ENCODE assay signal across 1 fruit fly cellular context in the genomic region with DNA sequence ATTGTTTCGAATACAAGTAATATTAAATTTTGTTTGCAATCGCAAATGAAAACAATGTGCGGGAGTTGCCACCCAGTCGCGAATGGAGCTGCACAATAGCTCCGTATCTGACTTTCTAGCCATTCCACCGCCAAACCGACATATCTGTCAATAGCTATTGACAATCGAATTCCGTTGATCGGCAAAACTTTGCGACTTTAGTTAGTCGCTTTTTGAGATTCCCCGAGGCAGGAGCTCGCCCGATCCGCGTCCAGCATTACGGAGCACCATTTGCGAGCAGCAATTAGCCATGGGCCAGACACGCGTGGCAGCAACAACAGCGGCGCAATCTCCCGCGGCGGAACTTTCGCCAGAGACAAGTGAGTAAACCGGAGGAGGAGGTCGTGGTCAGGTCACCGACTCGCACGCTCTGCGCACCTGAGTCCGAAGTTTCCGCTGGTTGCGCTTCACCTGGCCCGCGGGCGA.
A peak's percentile ranks its signal among the peaks of the same experiment; 100 is the strongest.
TF ChIP-seq lines count a peak whose summit lies in the region.

Gene CG4291, minus strand, starts transcription at position 84 of the 465 bp plus-strand sequence.
Gene kraken, plus strand, starts transcription at position 122 of the 465 bp plus-strand sequence.

TF ChIP-seq in whole organism, embryonic, 481 proteins besides CTCF, POLR2A, EP300 and RAD21 (continued from another document and continues in another):
- peak; percentile 85 for TF ChIP-seq slbo (GFP tag; IDR thresholded peaks at IDR 0.05; lab: Robert Waterston, UW)
- no peak for TF ChIP-seq Poxn (GFP tag; IDR thresholded peaks at IDR 0.05; lab: Robert Waterston, UW)
- peak; percentile 52 for TF ChIP-seq CG4424 (GFP tag; optimal IDR thresholded peaks at IDR 0.05; lab: Kevin White, UChicago)
- no peak for TF ChIP-seq Oli (tag; optimal IDR thresholded peaks at IDR 0.05; lab: Kevin White, UChicago)
- peak; percentile 26 for TF ChIP-seq schlank (tag; optimal IDR thresholded peaks at IDR 0.05; lab: Kevin White, UChicago)
- peak; percentile 44 for TF ChIP-seq CG17328 (GFP tag; IDR thresholded peaks at IDR 0.05; lab: Robert Waterston, UW)
- peak; percentile 2 for TF ChIP-seq Ssrp (tag; optimal IDR thresholded peaks at IDR 0.05; lab: Kevin White, UChicago)
- no peak for TF ChIP-seq CG16815 (GFP tag; optimal IDR thresholded peaks at IDR 0.05; lab: Kevin White, UChicago)
- TF ChIP-seq disco-r (GFP tag; optimal IDR thresholded peaks at IDR 0.05; lab: Kevin White, UChicago): no peak
- TF ChIP-seq CkIIα-i1 (GFP tag; IDR thresholded peaks at IDR 0.05; lab: Robert Waterston, UW): no peak
- peak; percentile 37 for TF ChIP-seq CG3281 (GFP tag; optimal IDR thresholded peaks at IDR 0.05; lab: Kevin White, UChicago)
- TF ChIP-seq ttk (GFP tag; IDR thresholded peaks at IDR 0.05; lab: Robert Waterston, UW): peak; percentile 47; the same call in 1 of the 2 replicates
- peak; percentile 50 for TF ChIP-seq CG14710 (tag; optimal IDR thresholded peaks at IDR 0.05; lab: Kevin White, UChicago)
- 0 out of 4 replicates have a peak, but pooled peaks have one; percentile 37 for TF ChIP-seq Dll (GFP tag; IDR thresholded peaks at IDR 0.05; lab: Robert Waterston, UW; ENCODE audit: partially characterized antibody)
- peak; percentile 75 for TF ChIP-seq CG33213 (GFP tag; optimal IDR thresholded peaks at IDR 0.05; lab: Kevin White, UChicago)
- peak; percentile 3 for TF ChIP-seq CG8388 (GFP tag; optimal IDR thresholded peaks at IDR 0.05; lab: Kevin White, UChicago)
- no peak for TF ChIP-seq fd102C (GFP tag; optimal IDR thresholded peaks at IDR 0.05; lab: Kevin White, UChicago)
- no peak for TF ChIP-seq eve (GFP tag; optimal IDR thresholded peaks at IDR 0.05; lab: Kevin White, UChicago)
- peak; percentile 71 for TF ChIP-seq CG13624 (GFP tag; optimal IDR thresholded peaks at IDR 0.05; lab: Kevin White, UChicago)
- peak; percentile 64 for TF ChIP-seq MTF-1 (GFP tag; optimal IDR thresholded peaks at IDR 0.05; lab: Kevin White, UChicago; ENCODE audit: borderline replicate concordance)
- TF ChIP-seq CG15696 (tag; optimal IDR thresholded peaks at IDR 0.05; lab: Kevin White, UChicago): peak; percentile 47
- peak; percentile 40 for TF ChIP-seq CG7839 (tag; optimal IDR thresholded peaks at IDR 0.05; lab: Kevin White, UChicago)
- peak; percentile 31; the same call in 1 of the 2 replicates for TF ChIP-seq ssp (GFP tag; IDR thresholded peaks at IDR 0.05; lab: Robert Waterston, UW)
- peak; percentile 14; the same call in 1 of the 2 replicates for TF ChIP-seq CG4404 (GFP tag; IDR thresholded peaks at IDR 0.05; lab: Robert Waterston, UW)
- TF ChIP-seq zen (tag; optimal IDR thresholded peaks at IDR 0.05; lab: Kevin White, UChicago): peak; percentile 24
- no peak for TF ChIP-seq CG7357 (GFP tag; IDR thresholded peaks at IDR 0.05; lab: Robert Waterston, UW)
- no peak for TF ChIP-seq hkb (optimal IDR thresholded peaks at IDR 0.05; lab: Kevin White, UChicago)
- no peak; the same call in 1 of the 2 replicates for TF ChIP-seq hkb (GFP tag; IDR thresholded peaks at IDR 0.05; lab: Robert Waterston, UW)
- 0 out of 3 replicates have a peak, but pooled peaks have one; percentile 19 for TF ChIP-seq CG11093 (GFP tag; IDR thresholded peaks at IDR 0.05; lab: Robert Waterston, UW)
- peak; percentile 85 for TF ChIP-seq B-H2 (GFP tag; optimal IDR thresholded peaks at IDR 0.05; lab: Kevin White, UChicago)
- no peak for TF ChIP-seq danr (GFP tag; IDR thresholded peaks at IDR 0.05; lab: Robert Waterston, UW)
- peak; percentile 60 for TF ChIP-seq CG9817 (tag; optimal IDR thresholded peaks at IDR 0.05; lab: Kevin White, UChicago)
- TF ChIP-seq CoRest (tag; optimal IDR thresholded peaks at IDR 0.05; lab: Kevin White, UChicago): peak; percentile 23
- TF ChIP-seq Vsx1 (GFP tag; optimal IDR thresholded peaks at IDR 0.05; lab: Kevin White, UChicago): peak; percentile 79
- no peak for TF ChIP-seq tll (GFP tag; optimal IDR thresholded peaks at IDR 0.05; lab: Kevin White, UChicago)
- TF ChIP-seq dm (GFP tag; optimal IDR thresholded peaks at IDR 0.05; lab: Kevin White, UChicago): peak; percentile 38
- peak; percentile 73 for TF ChIP-seq ci (GFP tag; IDR thresholded peaks at IDR 0.05; lab: Robert Waterston, UW)
- TF ChIP-seq tin (GFP tag; optimal IDR thresholded peaks at IDR 0.05; lab: Kevin White, UChicago): peak; percentile 24
- TF ChIP-seq CG16813 (GFP tag; IDR thresholded peaks at IDR 0.05; lab: Robert Waterston, UW; ENCODE audit: partially characterized antibody): peak; percentile 44; the same call in 2 of the 3 replicates
- peak; percentile 43 for TF ChIP-seq BEAF-32 (GFP tag; optimal IDR thresholded peaks at IDR 0.05; lab: Kevin White, UChicago)
- TF ChIP-seq CG2712 (tag; optimal IDR thresholded peaks at IDR 0.05; lab: Kevin White, UChicago): peak; percentile 43
- no peak for TF ChIP-seq ham (GFP tag; IDR thresholded peaks at IDR 0.05; lab: Robert Waterston, UW)
- peak; percentile 31 for TF ChIP-seq ewg (GFP tag; optimal IDR thresholded peaks at IDR 0.05; lab: Kevin White, UChicago)
- peak; percentile 32 for TF ChIP-seq crc (GFP tag; optimal IDR thresholded peaks at IDR 0.05; lab: Kevin White, UChicago)
- TF ChIP-seq PHDP (tag; optimal IDR thresholded peaks at IDR 0.05; lab: Kevin White, UChicago): peak; percentile 48
- peak; percentile 43 for TF ChIP-seq CG8944 (GFP tag; optimal IDR thresholded peaks at IDR 0.05; lab: Kevin White, UChicago)
- peak; percentile 67 for TF ChIP-seq sna (GFP tag; IDR thresholded peaks at IDR 0.05; lab: Robert Waterston, UW; ENCODE audit: partially characterized antibody)
- TF ChIP-seq CG8281 (tag; optimal IDR thresholded peaks at IDR 0.05; lab: Kevin White, UChicago): peak; percentile 99
- TF ChIP-seq H2.0 (GFP tag; IDR thresholded peaks at IDR 0.05; lab: Robert Waterston, UW): peak; percentile 53; the same call in 1 of the 2 replicates
- peak; percentile 63 for TF ChIP-seq Meics (GFP tag; optimal IDR thresholded peaks at IDR 0.05; lab: Kevin White, UChicago)
- TF ChIP-seq hbn (GFP tag; IDR thresholded peaks at IDR 0.05; lab: Robert Waterston, UW; ENCODE audit: partially characterized antibody): peak; percentile 12; the same call in 1 of the 2 replicates
- peak; percentile 68; the same call in 2 of the 3 replicates for TF ChIP-seq Dbx (GFP tag; IDR thresholded peaks at IDR 0.05; lab: Robert Waterston, UW)
- peak; percentile 16; the same call in 1 of the 3 replicates for TF ChIP-seq tgo (GFP tag; IDR thresholded peaks at IDR 0.05; lab: Robert Waterston, UW)
- peak; percentile 63; the same call in 1 of the 2 replicates for TF ChIP-seq ara (GFP tag; IDR thresholded peaks at IDR 0.05; lab: Robert Waterston, UW)
- TF ChIP-seq CG18262 (tag; optimal IDR thresholded peaks at IDR 0.05; lab: Kevin White, UChicago): peak; percentile 32
- peak; percentile 45 for TF ChIP-seq ems (GFP tag; optimal IDR thresholded peaks at IDR 0.05; lab: Kevin White, UChicago)
- peak; percentile 27 for TF ChIP-seq CG30020 (tag; optimal IDR thresholded peaks at IDR 0.05; lab: Kevin White, UChicago)
- no peak for TF ChIP-seq Mes4 (GFP tag; optimal IDR thresholded peaks at IDR 0.05; lab: Kevin White, UChicago)
- TF ChIP-seq CG12155 (GFP tag; optimal IDR thresholded peaks at IDR 0.05; lab: Kevin White, UChicago): peak; percentile 66
- TF ChIP-seq ac (GFP tag; optimal IDR thresholded peaks at IDR 0.05; lab: Kevin White, UChicago): no peak
- TF ChIP-seq CG15479 (GFP tag; optimal IDR thresholded peaks at IDR 0.05; lab: Kevin White, UChicago): peak; percentile 62
- 0 out of 2 replicates have a peak, but pooled peaks have one; percentile 24 for TF ChIP-seq Ada2b (GFP tag; IDR thresholded peaks at IDR 0.05; lab: Robert Waterston, UW)
- TF ChIP-seq Stat92E (GFP tag; optimal IDR thresholded peaks at IDR 0.05; lab: Kevin White, UChicago): peak in 1 of 3 experiments; percentile 56
- no peak for TF ChIP-seq C15 (GFP tag; IDR thresholded peaks at IDR 0.05; lab: Robert Waterston, UW)
- TF ChIP-seq crp (GFP tag; optimal IDR thresholded peaks at IDR 0.05; lab: Kevin White, UChicago): no peak
- TF ChIP-seq Hr51 (GFP tag; optimal IDR thresholded peaks at IDR 0.05; lab: Kevin White, UChicago): peak; percentile 10 to 12
- TF ChIP-seq lilli (GFP tag; optimal IDR thresholded peaks at IDR 0.05; lab: Kevin White, UChicago): peak; percentile 78
- no peak for TF ChIP-seq ato (GFP tag; IDR thresholded peaks at IDR 0.05; lab: Robert Waterston, UW; ENCODE audit: partially characterized antibody)
- peak; percentile 61 for TF ChIP-seq Nf-YC (tag; optimal IDR thresholded peaks at IDR 0.05; lab: Kevin White, UChicago)
- TF ChIP-seq CG3995 (GFP tag; optimal IDR thresholded peaks at IDR 0.05; lab: Kevin White, UChicago): no peak
- peak in 1 of 3 experiments; percentile 4 for TF ChIP-seq lola (GFP tag; optimal IDR thresholded peaks at IDR 0.05; lab: Kevin White, UChicago)
- TF ChIP-seq da (GFP tag; optimal IDR thresholded peaks at IDR 0.05; lab: Kevin White, UChicago): no peak
- TF ChIP-seq CG13123 (GFP tag; optimal IDR thresholded peaks at IDR 0.05; lab: Kevin White, UChicago): no peak
- peak; percentile 78 for TF ChIP-seq CG11247 (GFP tag; IDR thresholded peaks at IDR 0.05; lab: Robert Waterston, UW)
- TF ChIP-seq grn (GFP tag; optimal IDR thresholded peaks at IDR 0.05; lab: Kevin White, UChicago): peak; percentile 22
- TF ChIP-seq CG15514 (GFP tag; optimal IDR thresholded peaks at IDR 0.05; lab: Kevin White, UChicago): peak; percentile 88
- TF ChIP-seq CG6791 (GFP tag; IDR thresholded peaks at IDR 0.05; lab: Robert Waterston, UW; ENCODE audit: partially characterized antibody): peak; percentile 56; the same call in 1 of the 3 replicates
- peak; percentile 54 for TF ChIP-seq cwo (GFP tag; optimal IDR thresholded peaks at IDR 0.05; lab: Kevin White, UChicago)
- TF ChIP-seq HmgD (GFP tag; optimal IDR thresholded peaks at IDR 0.05; lab: Kevin White, UChicago): peak; percentile 23
- TF ChIP-seq BtbVII (GFP tag; optimal IDR thresholded peaks at IDR 0.05; lab: Kevin White, UChicago): peak; percentile 29
- peak; percentile 31 for TF ChIP-seq CG1792 (GFP tag; optimal IDR thresholded peaks at IDR 0.05; lab: Kevin White, UChicago)
- peak; percentile 82 for TF ChIP-seq CrebB (tag; optimal IDR thresholded peaks at IDR 0.05; lab: Kevin White, UChicago)
- peak; percentile 99 for TF ChIP-seq Sry-β (GFP tag; optimal IDR thresholded peaks at IDR 0.05; lab: Kevin White, UChicago)
- peak; percentile 51 for TF ChIP-seq tap (tag; optimal IDR thresholded peaks at IDR 0.05; lab: Kevin White, UChicago)
- peak; percentile 70 for TF ChIP-seq exex (tag; optimal IDR thresholded peaks at IDR 0.05; lab: Kevin White, UChicago)
- peak; percentile 65 for TF ChIP-seq CG8924 (tag; optimal IDR thresholded peaks at IDR 0.05; lab: Kevin White, UChicago)
- TF ChIP-seq Six4 (GFP tag; optimal IDR thresholded peaks at IDR 0.05; lab: Kevin White, UChicago): no peak
- peak; percentile 31; the same call in 1 of the 2 replicates for TF ChIP-seq CG17612 (GFP tag; IDR thresholded peaks at IDR 0.05; lab: Robert Waterston, UW)
- TF ChIP-seq Ets97D (GFP tag; optimal IDR thresholded peaks at IDR 0.05; lab: Kevin White, UChicago): peak; percentile 7
- no peak for TF ChIP-seq CG14965 (GFP tag; optimal IDR thresholded peaks at IDR 0.05; lab: Kevin White, UChicago; ENCODE audit: borderline replicate concordance)
- TF ChIP-seq CG31365 (tag; optimal IDR thresholded peaks at IDR 0.05; lab: Kevin White, UChicago): no peak
- peak; percentile 35 for TF ChIP-seq Mad (GFP tag; optimal IDR thresholded peaks at IDR 0.05; lab: Kevin White, UChicago)
- no peak for TF ChIP-seq CG11695 (GFP tag; IDR thresholded peaks at IDR 0.05; lab: Robert Waterston, UW)
- peak; percentile 53 for TF ChIP-seq Fer1 (GFP tag; optimal IDR thresholded peaks at IDR 0.05; lab: Kevin White, UChicago)
- 0 out of 2 replicates have a peak, but pooled peaks have one; percentile 37 for TF ChIP-seq CG5953 (GFP tag; IDR thresholded peaks at IDR 0.05; lab: Robert Waterston, UW)
- TF ChIP-seq pnt (GFP tag; optimal IDR thresholded peaks at IDR 0.05; lab: Kevin White, UChicago): peak; percentile 58
- TF ChIP-seq CG15601 (tag; optimal IDR thresholded peaks at IDR 0.05; lab: Kevin White, UChicago): peak; percentile 93
- TF ChIP-seq ken (GFP tag; IDR thresholded peaks at IDR 0.05; lab: Robert Waterston, UW): peak; percentile 63; the same call in 2 of the 3 replicates
- peak; percentile 41 for TF ChIP-seq nom (GFP tag; optimal IDR thresholded peaks at IDR 0.05; lab: Kevin White, UChicago)
- no peak for TF ChIP-seq CG12299 (tag; optimal IDR thresholded peaks at IDR 0.05; lab: Kevin White, UChicago)
- no peak for TF ChIP-seq inv (GFP tag; IDR thresholded peaks at IDR 0.05; lab: Robert Waterston, UW; ENCODE audit: partially characterized antibody)
- TF ChIP-seq dmrt11E (tag; optimal IDR thresholded peaks at IDR 0.05; lab: Kevin White, UChicago): peak; percentile 6
- peak; percentile 6 for TF ChIP-seq Camta (GFP tag; optimal IDR thresholded peaks at IDR 0.05; lab: Kevin White, UChicago)
- TF ChIP-seq lov (optimal IDR thresholded peaks at IDR 0.05; lab: Kevin White, UChicago): no peak
- TF ChIP-seq lov (GFP tag; IDR thresholded peaks at IDR 0.05; lab: Robert Waterston, UW): 0 out of 3 replicates have a peak, but pooled peaks have one; percentile 60
- peak; percentile 79 for TF ChIP-seq lab (GFP tag; optimal IDR thresholded peaks at IDR 0.05; lab: Kevin White, UChicago)
- TF ChIP-seq CG12071 (GFP tag; optimal IDR thresholded peaks at IDR 0.05; lab: Kevin White, UChicago): no peak
- peak; percentile 70 for TF ChIP-seq CG17829 (tag; optimal IDR thresholded peaks at IDR 0.05; lab: Kevin White, UChicago)
- TF ChIP-seq CG1603 (tag; optimal IDR thresholded peaks at IDR 0.05; lab: Kevin White, UChicago): peak; percentile 81
- TF ChIP-seq CG2202 (tag; optimal IDR thresholded peaks at IDR 0.05; lab: Kevin White, UChicago): no peak
- peak; percentile 20 for TF ChIP-seq org-1 (GFP tag; optimal IDR thresholded peaks at IDR 0.05; lab: Kevin White, UChicago)
- TF ChIP-seq Dip3 (GFP tag; optimal IDR thresholded peaks at IDR 0.05; lab: Kevin White, UChicago): peak; percentile 51
- peak; percentile 56 for TF ChIP-seq CG9609 (GFP tag; optimal IDR thresholded peaks at IDR 0.05; lab: Kevin White, UChicago)
- peak; percentile 74 for TF ChIP-seq CG16779 (GFP tag; IDR thresholded peaks at IDR 0.05; lab: Robert Waterston, UW)
- peak; percentile 67 for TF ChIP-seq CG18599 (GFP tag; optimal IDR thresholded peaks at IDR 0.05; lab: Kevin White, UChicago)
- TF ChIP-seq CG6689 (GFP tag; IDR thresholded peaks at IDR 0.05; lab: Robert Waterston, UW): peak; percentile 22; the same call in 1 of the 2 replicates
- peak; percentile 11 for TF ChIP-seq CG9437 (GFP tag; optimal IDR thresholded peaks at IDR 0.05; lab: Kevin White, UChicago)
- peak; percentile 78 for TF ChIP-seq CHES-1-like (GFP tag; optimal IDR thresholded peaks at IDR 0.05; lab: Kevin White, UChicago)
- TF ChIP-seq Doc3 (GFP tag; IDR thresholded peaks at IDR 0.05; lab: Robert Waterston, UW; ENCODE audit: partially characterized antibody): no peak
- peak; percentile 25 for TF ChIP-seq pfk (GFP tag; optimal IDR thresholded peaks at IDR 0.05; lab: Kevin White, UChicago)
